Worm (Caenorhabditis elegans) whole organism, L4 larva: ENCODE data around the gene C06B3.7.

Experiments
- R02D3.7 ChIP-seq: fragments of 150-350 bp; sonication (generic microtip); optimal IDR thresholded peaks from 3 replicates; lab custom pipeline; 2014; ENCODE audit warnings: missing biosample characterization, missing genetic modification characterization
- Y105C5A.15 ChIP-seq: fragments of 200-800 bp; sonication (Bioruptor generic); IDR thresholded peaks from 2 replicates; pipeline ENCODE4 v1.3.6; 2022; ENCODE audit warnings: missing genetic modification characterization, missing compliant biosample characterization
- Y75B8A.6 ChIP-seq: fragments of 200-800 bp; sonication (Bioruptor generic); IDR thresholded peaks from 2 replicates; pipeline ENCODE4 v1.3.6; 2022; ENCODE audit warnings: missing genetic modification reagents, missing genetic modification characterization, missing compliant biosample characterization
- ZK337.2 ChIP-seq: fragments of 200-800 bp; sonication (Bioruptor generic); IDR thresholded peaks from 2 replicates; pipeline ENCODE4 v1.3.6; 2022; ENCODE audit warnings: missing genetic modification reagents, missing genetic modification characterization, missing compliant biosample characterization
- aha-1 ChIP-seq: fragments of 150-350 bp; peaks from one replicate; lab custom pipeline; 2014; ENCODE audit warnings: missing biosample characterization, missing genetic modification characterization
- ceh-20 ChIP-seq: fragments of 200-800 bp; sonication (Bioruptor generic); IDR thresholded peaks from 2 replicates; pipeline ENCODE4 v1.3.6; 2022; ENCODE audit warnings: missing genetic modification reagents, missing genetic modification characterization, missing compliant biosample characterization
- daf-16 ChIP-seq, 3 experiments: sonication (generic microtip); optimal IDR thresholded peaks; 2 replicates each; lab custom pipeline; 2016 to 2017; ENCODE audit warnings: missing genetic modification characterization in 3 of 3, missing genetic modification reagents in 3 of 3, mild to moderate bottlenecking in 2 of 3, missing compliant biosample characterization in 2 of 3, missing biosample characterization in 1 of 3, moderate library complexity in 1 of 3
- daf-8 ChIP-seq: fragments of 200-800 bp; sonication (Bioruptor generic); IDR thresholded peaks from 2 replicates; pipeline ENCODE4 v1.3.6; 2022; ENCODE audit warnings: missing genetic modification characterization, missing compliant biosample characterization
- dmd-6 ChIP-seq: fragments of 200-800 bp; sonication (Bioruptor generic); IDR thresholded peaks from 2 replicates; pipeline ENCODE4 v1.3.6; 2022; ENCODE audit warnings: missing genetic modification reagents, missing genetic modification characterization, missing compliant biosample characterization
- dpl-1 ChIP-seq: fragments of 150-350 bp; optimal IDR thresholded peaks from 2 replicates; lab custom pipeline; 2014; ENCODE audit warnings: missing biosample characterization, missing genetic modification reagents, missing genetic modification characterization
- dve-1 ChIP-seq: sonication (generic microtip); optimal IDR thresholded peaks from 2 replicates; lab custom pipeline; 2017; ENCODE audit warnings: antibody characterized with exemption, mild to moderate bottlenecking, missing genetic modification characterization, missing compliant biosample characterization; ENCODE audit not compliant: insufficient read depth
- fkh-10 ChIP-seq: fragments of 150-350 bp; optimal IDR thresholded peaks from 2 replicates; lab custom pipeline; 2014; ENCODE audit warnings: missing biosample characterization, missing genetic modification reagents, missing genetic modification characterization
- hif-1 ChIP-seq, 2 experiments: sonication (generic microtip); optimal IDR thresholded peaks; 2 replicates each; lab custom pipeline; 2016 to 2017; ENCODE audit warnings: missing compliant biosample characterization in 2 of 2, missing genetic modification characterization in 2 of 2, missing genetic modification reagents in 2 of 2, missing genotype in 2 of 2, mild to moderate bottlenecking in 1 of 2
- hlh-11 ChIP-seq: fragments of 200-800 bp; sonication (Bioruptor generic); optimal IDR thresholded peaks from 2 replicates; lab custom pipeline; 2018; ENCODE audit warnings: mild to moderate bottlenecking, missing genetic modification characterization, missing compliant biosample characterization
- hlh-30 ChIP-seq: sonication (generic microtip); optimal IDR thresholded peaks from 2 replicates; lab custom pipeline; 2017; ENCODE audit warnings: antibody characterized with exemption, mild to moderate bottlenecking, missing genetic modification characterization, missing compliant biosample characterization; ENCODE audit not compliant: insufficient read depth
- lim-7 ChIP-seq: fragments of 200-800 bp; sonication (Bioruptor generic); IDR thresholded peaks from 2 replicates; pipeline ENCODE4 v1.3.6; 2022; ENCODE audit warnings: missing genetic modification characterization, missing compliant biosample characterization
- lin-1 ChIP-seq: fragments of 200-800 bp; sonication (Bioruptor generic); IDR thresholded peaks from 2 replicates; pipeline ENCODE4 v1.3.6; 2022; ENCODE audit warnings: missing genetic modification reagents, missing genetic modification characterization, missing compliant biosample characterization
- lin-38 ChIP-seq: fragments of 200-800 bp; sonication (Bioruptor generic); IDR thresholded peaks from 2 replicates; pipeline ENCODE4 v1.3.6; 2022; ENCODE audit warnings: missing genetic modification reagents, missing genetic modification characterization, missing compliant biosample characterization
- lir-3 ChIP-seq: sonication (generic microtip); optimal IDR thresholded peaks from 2 replicates; lab custom pipeline; 2016; ENCODE audit warnings: mild to moderate bottlenecking, missing genetic modification characterization, missing compliant biosample characterization
- madf-9 ChIP-seq: fragments of 200-800 bp; sonication (Bioruptor generic); conservative IDR thresholded peaks from 2 replicates; pipeline ENCODE4 v1.3.6; 2022; ENCODE audit warnings: missing genetic modification reagents, missing genetic modification characterization, missing compliant biosample characterization
- mdt-29 ChIP-seq: fragments of 200-800 bp; sonication (Bioruptor generic); IDR thresholded peaks from 2 replicates; pipeline ENCODE4 v1.3.6; 2022; ENCODE audit warnings: missing genetic modification reagents, missing genetic modification characterization, missing compliant biosample characterization
- nhr-11 ChIP-seq: fragments of 150-350 bp; optimal IDR thresholded peaks from 2 replicates; lab custom pipeline; 2014; ENCODE audit warnings: missing biosample characterization, missing genetic modification characterization
- nhr-111 ChIP-seq: fragments of 200-800 bp; sonication (Bioruptor generic); optimal IDR thresholded peaks from 2 replicates; lab custom pipeline; 2018; ENCODE audit warnings: mild to moderate bottlenecking, missing genetic modification characterization, missing compliant biosample characterization
- nhr-28 ChIP-seq: fragments of 150-350 bp; optimal IDR thresholded peaks from 2 replicates; lab custom pipeline; 2014; ENCODE audit warnings: missing biosample characterization, missing genetic modification characterization
- nhr-6 ChIP-seq: fragments of 150-350 bp; optimal IDR thresholded peaks from 2 replicates; lab custom pipeline; 2014; ENCODE audit warnings: missing biosample characterization, missing genetic modification characterization
- nhr-76 ChIP-seq: fragments of 150-350 bp; optimal IDR thresholded peaks from 2 replicates; lab custom pipeline; 2014; ENCODE audit warnings: missing biosample characterization, missing genetic modification characterization
- nhr-77 ChIP-seq: fragments of 150-350 bp; optimal IDR thresholded peaks from 2 replicates; lab custom pipeline; 2014; ENCODE audit warnings: missing biosample characterization, missing genetic modification characterization
- pha-4 ChIP-seq, 2 experiments: fragments of 150-350 bp in 1 of 2; fragments of 200-800 bp in 1 of 2; sonication (Bioruptor generic) in 1 of 2; IDR thresholded peaks in 1 of 2; optimal IDR thresholded peaks in 1 of 2; 2 replicates each; pipeline versions ENCODE4 v1.3.6 to Lab custom; 2014 to 2022; ENCODE audit warnings: missing genetic modification characterization in 2 of 2, missing genetic modification reagents in 2 of 2, missing biosample characterization in 1 of 2, missing compliant biosample characterization in 1 of 2
- php-3 ChIP-seq: fragments of 200-800 bp; sonication (Bioruptor generic); IDR thresholded peaks from 2 replicates; pipeline ENCODE4 v1.3.6; 2022; ENCODE audit warnings: missing genetic modification reagents, missing genetic modification characterization, missing compliant biosample characterization
- pqm-1 ChIP-seq: sonication (generic microtip); optimal IDR thresholded peaks from 2 replicates; lab custom pipeline; 2017; ENCODE audit warnings: missing biosample characterization, missing genetic modification characterization
- rbr-2 ChIP-seq: sonication (generic microtip); optimal IDR thresholded peaks from 2 replicates; lab custom pipeline; 2016; ENCODE audit warnings: missing genotype, missing genetic modification characterization, missing compliant biosample characterization
- saeg-2 ChIP-seq: fragments of 200-800 bp; sonication (Bioruptor generic); IDR thresholded peaks from 2 replicates; pipeline ENCODE4 v1.3.6; 2022; ENCODE audit warnings: missing genetic modification reagents, missing genetic modification characterization, missing compliant biosample characterization
- set-16 ChIP-seq: fragments of 200-800 bp; sonication (Bioruptor generic); IDR thresholded peaks from 2 replicates; pipeline ENCODE4 v1.3.6; 2022; ENCODE audit warnings: missing genetic modification reagents, missing genetic modification characterization, missing compliant biosample characterization
- spr-3 ChIP-seq: fragments of 200-800 bp; sonication (Bioruptor generic); optimal IDR thresholded peaks from 2 replicates; lab custom pipeline; 2018; ENCODE audit warnings: mild to moderate bottlenecking, missing genetic modification characterization, missing compliant biosample characterization
- tra-1 ChIP-seq: fragments of 200-800 bp; sonication (Bioruptor generic); IDR thresholded peaks from 2 replicates; pipeline ENCODE4 v1.3.6; 2022; ENCODE audit warnings: missing genetic modification reagents, missing genetic modification characterization, missing compliant biosample characterization
- unc-62 ChIP-seq, 3 experiments: fragments of 150-350 bp in 1 of 3; sonication (generic microtip); optimal IDR thresholded peaks in 2 of 3; peaks in 1 of 3; 1 replicate in 1 of 3; 2 replicates in 2 of 3; lab custom pipeline; 2014 to 2017; ENCODE audit warnings: missing biosample characterization in 3 of 3, missing genetic modification characterization in 3 of 3, missing genetic modification reagents in 3 of 3, missing genotype in 1 of 3
- vab-7 ChIP-seq: fragments of 200-800 bp; sonication (Bioruptor generic); IDR thresholded peaks from 2 replicates; pipeline ENCODE4 v1.3.6; 2022; ENCODE audit warnings: missing genetic modification reagents, missing genetic modification characterization, missing compliant biosample characterization
- zfp-2 ChIP-seq: sonication (generic microtip); optimal IDR thresholded peaks from 2 replicates; lab custom pipeline; 2016; ENCODE audit warnings: mild to moderate bottlenecking, missing genetic modification characterization, missing compliant biosample characterization
- zfp-3 ChIP-seq: fragments of 200-800 bp; sonication (Bioruptor generic); conservative IDR thresholded peaks from 2 replicates; pipeline ENCODE4 v1.3.6; 2022; ENCODE audit warnings: missing genetic modification reagents, missing genetic modification characterization, missing compliant biosample characterization
- zip-11 ChIP-seq: fragments of 200-800 bp; sonication (Bioruptor generic); IDR thresholded peaks from 2 replicates; pipeline ENCODE4 v1.3.6; 2022; ENCODE audit warnings: missing genetic modification characterization, missing compliant biosample characterization

Gene C06B3.7

DNA sequence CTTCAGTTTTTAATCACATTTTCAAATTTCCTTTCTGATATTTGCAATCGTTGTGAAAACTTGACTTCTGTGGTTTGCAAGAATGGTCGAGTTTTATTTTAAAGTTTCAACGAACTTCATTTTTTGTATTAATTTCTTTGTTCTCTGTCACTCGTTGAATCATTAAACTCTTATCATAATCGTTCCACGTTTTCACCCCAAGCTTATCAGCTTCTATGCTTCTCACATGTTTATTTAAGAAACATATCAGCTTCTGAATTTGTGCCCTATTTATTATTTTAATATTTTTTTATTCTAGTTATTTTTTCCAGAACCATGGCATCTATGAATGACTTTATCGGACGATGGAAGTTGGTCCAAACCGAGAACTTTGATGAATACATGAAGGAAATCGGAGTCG, 30.2 kb upstream of the C06B3.7 start, which contains the start of gene lbp-7:
Gene lbp-7, plus strand, starts transcription at position 312 of the 400 bp plus-strand sequence.
- no peak for TF ChIP-seq lim-7 (GFP tag; lab: Robert Waterston, UW)
- no peak for TF ChIP-seq R02D3.7 (tag; lab: Kevin White, UChicago)
- TF ChIP-seq lir-3, result no peak
- no peak for TF ChIP-seq zfp-3 (GFP tag; lab: Robert Waterston, UW)
- TF ChIP-seq zfp-2 (tag; lab: Kevin White, UChicago), result no peak
- TF ChIP-seq aha-1 (tag; lab: Kevin White, UChicago), result peak; percentile 31
- TF ChIP-seq Y75B8A.6 (GFP tag; lab: Robert Waterston, UW), result no peak
- no peak for TF ChIP-seq spr-3 (GFP tag; lab: Kevin White, UChicago)
- TF ChIP-seq unc-62 (GFP tag; optimal IDR thresholded peaks at IDR 0.05 in 1 of 2; lab: Kevin White, UChicago), result peak in 1 of 2 experiments; percentile 39
- no peak for TF ChIP-seq unc-62 (tag; optimal IDR thresholded peaks at IDR 0.05; lab: Kevin White, UChicago)
- no peak for TF ChIP-seq ZK337.2 (GFP tag; lab: Robert Waterston, UW)
- TF ChIP-seq zip-11 (GFP tag; lab: Robert Waterston, UW), result no peak
- peak; percentile 55 for TF ChIP-seq hlh-11
- TF ChIP-seq daf-16 (GFP tag; optimal IDR thresholded peaks at IDR 0.05; lab: Kevin White, UChicago), result no peak
- peak; percentile 79 for TF ChIP-seq daf-16 (tag; optimal IDR thresholded peaks at IDR 0.05; lab: Kevin White, UChicago)
- TF ChIP-seq tra-1 (GFP tag; lab: Robert Waterston, UW), result 0 out of 2 replicates have a peak, but pooled peaks have one; percentile 25
- TF ChIP-seq lin-1 (GFP tag; lab: Robert Waterston, UW), result no peak
- no peak for TF ChIP-seq nhr-11
- no peak for TF ChIP-seq ceh-20 (GFP tag; lab: Robert Waterston, UW)
- no peak for TF ChIP-seq nhr-111
- TF ChIP-seq mdt-29 (GFP tag; lab: Robert Waterston, UW), result no peak
- no peak for TF ChIP-seq set-16
- TF ChIP-seq madf-9 (GFP tag; lab: Robert Waterston, UW), result no peak
- peak; percentile 63 for TF ChIP-seq nhr-28 (tag; lab: Kevin White, UChicago)
- TF ChIP-seq nhr-77 (tag; lab: Kevin White, UChicago), result peak; percentile 5
- TF ChIP-seq nhr-6 (tag; lab: Kevin White, UChicago), result peak; percentile 31
- TF ChIP-seq php-3 (GFP tag; lab: Robert Waterston, UW), result peak; percentile 62; the same call in 1 of the 2 replicates
- TF ChIP-seq dmd-6 (GFP tag; lab: Robert Waterston, UW), result peak; percentile 81
- TF ChIP-seq nhr-76 (tag; lab: Kevin White, UChicago), result no peak
- no peak for TF ChIP-seq lin-38 (GFP tag; lab: Robert Waterston, UW)
- TF ChIP-seq rbr-2, result no peak
- no peak for TF ChIP-seq hif-1 (tag; optimal IDR thresholded peaks at IDR 0.05; lab: Kevin White, UChicago)
- TF ChIP-seq pha-4 (GFP tag; IDR thresholded peaks at IDR 0.05; lab: Robert Waterston, UW), result no peak
- no peak for TF ChIP-seq pha-4 (tag; optimal IDR thresholded peaks at IDR 0.05; lab: Kevin White, UChicago)
- TF ChIP-seq dve-1, result peak; percentile 49
- TF ChIP-seq Y105C5A.15 (GFP tag; lab: Robert Waterston, UW), result no peak
- TF ChIP-seq pqm-1 (tag; lab: Kevin White, UChicago), result peak; percentile 70

- peak; percentile 19 for TF ChIP-seq dpl-1 (GFP tag; lab: Kevin White, UChicago)
- TF ChIP-seq nhr-28 (tag; lab: Kevin White, UChicago), result peak; percentile 2
- TF ChIP-seq dve-1, result peak; percentile 1
- TF ChIP-seq hlh-30, result peak; percentile 30
- TF ChIP-seq daf-16 (GFP tag; optimal IDR thresholded peaks at IDR 0.05; lab: Kevin White, UChicago), result no peak
- peak; percentile 22 for TF ChIP-seq daf-16 (tag; optimal IDR thresholded peaks at IDR 0.05; lab: Kevin White, UChicago)
- no peak for TF ChIP-seq saeg-2 (GFP tag; lab: Robert Waterston, UW)
- peak; percentile 20 for TF ChIP-seq nhr-6 (tag; lab: Kevin White, UChicago)
- no peak for TF ChIP-seq daf-8
- TF ChIP-seq fkh-10 (GFP tag; lab: Kevin White, UChicago), result no peak
- TF ChIP-seq vab-7, result no peak
Observed at ce11 chrV:13880163-13880562, 29.3 kb upstream of the C06B3.7 start.
